Worm (Caenorhabditis elegans) whole organism, L1 larva: Measurements from ENCODE around the gene lips-9.

Source experiments
- C16A3.4 ChIP-seq: fragments of 150-350 bp; optimal IDR thresholded peaks from 2 replicates; lab custom pipeline; 2014; ENCODE audit warnings: missing biosample characterization, missing genetic modification characterization
- Y116A8C.19 ChIP-seq: sonication (generic microtip); optimal IDR thresholded peaks from 2 replicates; lab custom pipeline; 2016; ENCODE audit warnings: missing compliant biosample characterization, missing genetic modification characterization, borderline replicate concordance
- aly-2 ChIP-seq: fragments of 150-350 bp; optimal IDR thresholded peaks from 2 replicates; lab custom pipeline; 2014; ENCODE audit warnings: missing biosample characterization, missing genetic modification characterization
- blmp-1 ChIP-seq: fragments of 150-350 bp; optimal IDR thresholded peaks from 2 replicates; lab custom pipeline; 2014; ENCODE audit warnings: missing biosample characterization, missing genetic modification characterization
- ceh-8 ChIP-seq: fragments of 200-800 bp; sonication (Bioruptor generic); optimal IDR thresholded peaks from 2 replicates; lab custom pipeline; 2018; ENCODE audit warnings: mild to moderate bottlenecking, missing genetic modification characterization, moderate library complexity, missing compliant biosample characterization
- ceh-90 ChIP-seq: sonication (generic microtip); optimal IDR thresholded peaks from 2 replicates; lab custom pipeline; 2016; ENCODE audit warnings: missing genetic modification characterization, missing compliant biosample characterization
- ces-1 ChIP-seq: fragments of 150-350 bp; optimal IDR thresholded peaks from 2 replicates; lab custom pipeline; 2014; ENCODE audit warnings: missing biosample characterization, missing genetic modification reagents, missing genetic modification characterization
- dpl-1 ChIP-seq, 3 experiments: fragments of 150-350 bp in 2 of 3; sonication (generic microtip) in 1 of 3; optimal IDR thresholded peaks; 2 replicates each; lab custom pipeline; 2014 to 2017; ENCODE audit warnings: missing biosample characterization in 3 of 3, missing genetic modification characterization in 3 of 3, missing genetic modification reagents in 3 of 3
- efl-1 ChIP-seq, 4 experiments: fragments of 150-350 bp; optimal IDR thresholded peaks in 3 of 4; peaks in 1 of 4; 1 replicate in 1 of 4; 2 replicates in 3 of 4; lab custom pipeline; 2014; ENCODE audit warnings: missing biosample characterization in 2 of 4, missing genetic modification characterization in 2 of 4, missing genetic modification reagents in 2 of 4
- egl-27 ChIP-seq, 2 experiments: fragments of 150-350 bp in 1 of 2; sonication (generic microtip); optimal IDR thresholded peaks; 3 replicates each; lab custom pipeline; 2017 to 2018; ENCODE audit warnings: missing biosample characterization in 2 of 2, missing genetic modification characterization in 2 of 2, missing genetic modification reagents in 2 of 2
- elt-3 ChIP-seq, 6 experiments: fragments of 150-350 bp in 1 of 6; sonication (generic microtip); optimal IDR thresholded peaks; 2 replicates each; lab custom pipeline; 2017 to 2018; ENCODE audit warnings: missing biosample characterization in 6 of 6, missing genetic modification characterization in 6 of 6, inconsistent platforms in 1 of 6
- ets-5 ChIP-seq: fragments of 200-800 bp; sonication (Bioruptor generic); IDR thresholded peaks from 2 replicates; pipeline ENCODE4 v1.3.6; 2022; ENCODE audit warnings: missing genetic modification characterization, missing compliant biosample characterization
- fkh-4 ChIP-seq: sonication (generic microtip); optimal IDR thresholded peaks from 2 replicates; lab custom pipeline; 2016; ENCODE audit warnings: missing compliant biosample characterization, missing genetic modification characterization, borderline replicate concordance
- fos-1 ChIP-seq: fragments of 150-350 bp; optimal IDR thresholded peaks from 2 replicates; lab custom pipeline; 2014; ENCODE audit warnings: missing biosample characterization, missing genetic modification characterization
- grh-1 ChIP-seq: fragments of 200-800 bp; sonication (Bioruptor generic); IDR thresholded peaks from 2 replicates; pipeline ENCODE4 v1.3.6; 2022; ENCODE audit warnings: missing genetic modification reagents, missing genetic modification characterization, missing compliant biosample characterization
- hpl-2 ChIP-seq: fragments of 150-350 bp; optimal IDR thresholded peaks from 2 replicates; lab custom pipeline; 2014; ENCODE audit warnings: missing biosample characterization, missing genetic modification reagents, missing genetic modification characterization
- isw-1 ChIP-seq: fragments of 200-800 bp; sonication (Bioruptor generic); IDR thresholded peaks from 2 replicates; pipeline ENCODE4 v1.3.6; 2022; ENCODE audit warnings: missing genetic modification characterization, missing compliant biosample characterization
- jun-1 ChIP-seq: fragments of 150-350 bp; optimal IDR thresholded peaks from 2 replicates; lab custom pipeline; 2014; ENCODE audit warnings: missing biosample characterization, missing genetic modification reagents, missing genetic modification characterization
- lin-13 ChIP-seq: fragments of 150-350 bp; optimal IDR thresholded peaks from 2 replicates; lab custom pipeline; 2014; ENCODE audit warnings: missing biosample characterization, missing genetic modification reagents, missing genetic modification characterization
- lin-15B ChIP-seq: fragments of 150-350 bp; sonication (generic microtip); optimal IDR thresholded peaks from 3 replicates; lab custom pipeline; 2014; ENCODE audit warnings: missing biosample characterization, missing genetic modification characterization
- mdl-1 ChIP-seq, 2 experiments: fragments of 150-350 bp; optimal IDR thresholded peaks; 2 replicates each; lab custom pipeline; 2014 to 2017; ENCODE audit warnings: missing biosample characterization in 2 of 2, missing genetic modification characterization in 2 of 2, inconsistent platforms in 1 of 2
- mep-1 ChIP-seq: fragments of 150-350 bp; optimal IDR thresholded peaks from 2 replicates; lab custom pipeline; 2014; ENCODE audit warnings: missing biosample characterization, missing genetic modification characterization
- nhr-20 ChIP-seq: sonication (generic microtip); optimal IDR thresholded peaks from 2 replicates; lab custom pipeline; 2016; ENCODE audit warnings: mild to moderate bottlenecking, missing genetic modification characterization, missing compliant biosample characterization
- nhr-84 ChIP-seq: sonication (generic microtip); optimal IDR thresholded peaks from 2 replicates; lab custom pipeline; 2017; ENCODE audit warnings: missing biosample characterization, missing genetic modification characterization
- nhr-85 ChIP-seq: sonication (generic microtip); peaks from one replicate; lab custom pipeline; 2016; ENCODE audit warnings: missing genetic modification characterization, inconsistent platforms, missing compliant biosample characterization
- nhr-90 ChIP-seq: sonication (generic microtip); optimal IDR thresholded peaks from 2 replicates; lab custom pipeline; 2016; ENCODE audit warnings: mild to moderate bottlenecking, missing genetic modification characterization, missing compliant biosample characterization; ENCODE audit not compliant: poor library complexity
- pag-3 ChIP-seq: sonication (generic microtip); optimal IDR thresholded peaks from 2 replicates; lab custom pipeline; 2017; ENCODE audit warnings: missing genetic modification characterization, mild to moderate bottlenecking, missing compliant biosample characterization, antibody characterized with exemption, borderline replicate concordance; ENCODE audit not compliant: insufficient read depth
- rnt-1 ChIP-seq: sonication (generic microtip); optimal IDR thresholded peaks from 2 replicates; lab custom pipeline; 2016; ENCODE audit warnings: mild to moderate bottlenecking, missing genetic modification characterization, moderate library complexity, missing compliant biosample characterization
- snpc-4 ChIP-seq: fragments of 150-350 bp; optimal IDR thresholded peaks from 2 replicates; lab custom pipeline; 2014; ENCODE audit warnings: missing biosample characterization, missing genetic modification characterization
- sptf-1 ChIP-seq: fragments of 150-350 bp; optimal IDR thresholded peaks from 2 replicates; lab custom pipeline; 2014; ENCODE audit warnings: missing biosample characterization, missing genetic modification characterization
- tlp-1 ChIP-seq: fragments of 150-350 bp; optimal IDR thresholded peaks from 2 replicates; lab custom pipeline; 2014; ENCODE audit warnings: missing biosample characterization, missing genetic modification characterization
- unc-130 ChIP-seq: fragments of 150-350 bp; optimal IDR thresholded peaks from 2 replicates; lab custom pipeline; 2017; ENCODE audit warnings: missing biosample characterization, missing genetic modification characterization, inconsistent platforms
- unc-30 ChIP-seq: sonication (generic microtip); optimal IDR thresholded peaks from 2 replicates; lab custom pipeline; 2017; ENCODE audit warnings: missing biosample characterization, missing genetic modification characterization
- unc-62 ChIP-seq: fragments of 150-350 bp; optimal IDR thresholded peaks from 2 replicates; lab custom pipeline; 2014; ENCODE audit warnings: missing biosample characterization, missing genetic modification reagents, missing genetic modification characterization
- unc-98 ChIP-seq: fragments of 200-800 bp; sonication (Bioruptor generic); IDR thresholded peaks from 2 replicates; pipeline ENCODE4 v1.3.6; 2022; ENCODE audit warnings: missing genetic modification characterization, missing compliant biosample characterization
- vab-15 ChIP-seq: sonication (generic microtip); optimal IDR thresholded peaks from 2 replicates; lab custom pipeline; 2017; ENCODE audit warnings: missing genotype, mild to moderate bottlenecking, missing genetic modification characterization, missing compliant biosample characterization

The lips-9 gene

ce11 chrII:12968448-12968969 lies 33.4 kb upstream of the lips-9 start:
- TF ChIP-seq nhr-90 (tag; lab: Kevin White, UChicago): no peak
- no peak for TF ChIP-seq mdl-1 (tag; optimal IDR thresholded peaks at IDR 0.05; lab: Kevin White, UChicago)
- no peak for TF ChIP-seq isw-1
- no peak for TF ChIP-seq pag-3 (tag; lab: Kevin White, UChicago)
- TF ChIP-seq ces-1 (GFP tag; lab: Kevin White, UChicago): no peak
- no peak for TF ChIP-seq unc-130 (tag; lab: Kevin White, UChicago)
- no peak for TF ChIP-seq lin-15B
- TF ChIP-seq blmp-1: no peak
- TF ChIP-seq hpl-2 (GFP tag; lab: Kevin White, UChicago): no peak
- no peak for TF ChIP-seq efl-1 (optimal IDR thresholded peaks at IDR 0.05; lab: Kevin White, UChicago)
- TF ChIP-seq efl-1 (GFP tag; optimal IDR thresholded peaks at IDR 0.05 in 1 of 2; lab: Kevin White, UChicago): no peak
- TF ChIP-seq unc-62 (GFP tag; lab: Kevin White, UChicago): no peak
- TF ChIP-seq ceh-8 (GFP tag; lab: Kevin White, UChicago): no peak

DNA sequence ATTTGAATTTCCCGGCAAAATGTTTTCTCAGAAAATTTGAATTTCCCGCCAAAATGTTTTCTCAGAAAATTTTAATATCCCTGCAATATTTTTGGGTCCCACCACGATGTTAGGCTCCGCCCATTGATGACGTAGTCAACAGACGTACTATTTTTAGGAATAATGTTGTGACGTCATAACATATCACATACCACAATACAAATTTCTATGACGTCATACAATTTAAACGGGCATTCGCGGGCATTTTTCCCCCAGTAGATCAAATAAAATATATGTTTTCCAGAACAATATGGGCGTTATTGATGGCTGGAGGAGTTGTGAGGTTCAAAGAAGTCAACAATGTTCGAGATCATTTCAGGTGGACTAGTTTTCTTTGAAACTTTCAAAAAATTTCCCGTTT lies 31.1 kb upstream of the lips-9 start:
- TF ChIP-seq mdl-1 (tag; optimal IDR thresholded peaks at IDR 0.05; lab: Kevin White, UChicago) (no peak), jun-1 (tag; lab: Kevin White, UChicago) (no peak), ceh-90 (tag; lab: Kevin White, UChicago) (no peak), vab-15 (tag; lab: Kevin White, UChicago) (no peak), ets-5 (GFP tag; lab: Robert Waterston, UW) (no peak), grh-1 (GFP tag; lab: Robert Waterston, UW) (no peak), pag-3 (tag; lab: Kevin White, UChicago) (no peak), egl-27 (tag; optimal IDR thresholded peaks at IDR 0.05; lab: Kevin White, UChicago) (no peak), C16A3.4 (no peak), nhr-84 (tag; lab: Kevin White, UChicago) (no peak), tlp-1 (tag; lab: Kevin White, UChicago) (no peak), snpc-4 (tag; lab: Kevin White, UChicago) (no peak), lin-13 (GFP tag; lab: Kevin White, UChicago) (no peak), blmp-1 (no peak), fkh-4 (tag; lab: Kevin White, UChicago) (no peak), unc-98 (GFP tag; lab: Robert Waterston, UW) (no peak)

- no peak for TF ChIP-seq aly-2 (tag; lab: Kevin White, UChicago)
- TF ChIP-seq vab-15 (tag; lab: Kevin White, UChicago): no peak
- TF ChIP-seq sptf-1 (tag; lab: Kevin White, UChicago): no peak
- peak; percentile 29 for TF ChIP-seq blmp-1
- peak; percentile 76 for TF ChIP-seq grh-1 (GFP tag; lab: Robert Waterston, UW)
- TF ChIP-seq ets-5 (GFP tag; lab: Robert Waterston, UW): no peak
- TF ChIP-seq elt-3 (tag; optimal IDR thresholded peaks at IDR 0.05; lab: Kevin White, UChicago): peak in 1 of 6 experiments; percentile 3
- TF ChIP-seq nhr-85 (tag; lab: Kevin White, UChicago): peak; percentile 48
- TF ChIP-seq, all 84 proteins: peak for 4
Observed at ce11 chrII:12965589-12965988, 30.4 kb upstream of the lips-9 start.

ce11 chrII:12965538-12965588 lies 30.2 kb upstream of the lips-9 start, which contains the start of gene ptr-18:
Gene ptr-18 (plus strand): TSS chrII:12965546.
- TF ChIP-seq fos-1 (tag; lab: Kevin White, UChicago): no peak
- no peak for TF ChIP-seq Y116A8C.19 (tag; lab: Kevin White, UChicago)
- TF ChIP-seq mdl-1 (tag; optimal IDR thresholded peaks at IDR 0.05; lab: Kevin White, UChicago): no peak
- no peak for TF ChIP-seq blmp-1
- no peak for TF ChIP-seq nhr-20 (tag; lab: Kevin White, UChicago)
- TF ChIP-seq rnt-1 (tag; lab: Kevin White, UChicago): no peak
- TF ChIP-seq mep-1: no peak
- no peak for TF ChIP-seq pag-3 (tag; lab: Kevin White, UChicago)
- TF ChIP-seq nhr-90 (tag; lab: Kevin White, UChicago): no peak
- TF ChIP-seq dpl-1 (GFP tag; optimal IDR thresholded peaks at IDR 0.05; lab: Kevin White, UChicago): no peak
- no peak for TF ChIP-seq unc-30 (tag; lab: Kevin White, UChicago)
